Fruit fly (Drosophila melanogaster) whole organism, embryonic: ENCODE results near the gene chb.

Experiments
- Adf1 ChIP-seq: fragments of 200-800 bp; sonication (Bioruptor generic); IDR thresholded peaks from 2 replicates; pipeline ENCODE4 v1.3.6; 2022; ENCODE audit warnings: missing biosample characterization, missing genetic modification characterization
- Bteb2 ChIP-seq: fragments of 200-800 bp; sonication (Bioruptor generic); optimal IDR thresholded peaks from 2 replicates; lab custom pipeline; 2016; ENCODE audit warnings: missing biosample characterization, missing genetic modification characterization
- CG10267 ChIP-seq: fragments of 200-800 bp; sonication (Bioruptor generic); optimal IDR thresholded peaks from 2 replicates; lab custom pipeline; 2018; ENCODE audit warnings: missing biosample characterization, mild to moderate bottlenecking, missing genetic modification characterization, moderate library complexity
- CG10321 ChIP-seq: fragments of 200-800 bp; sonication (Bioruptor generic); IDR thresholded peaks from 2 replicates; pipeline ENCODE4 v1.3.6; 2022; ENCODE audit warnings: missing biosample characterization, missing genetic modification characterization
- CG10979 ChIP-seq: fragments of 200-800 bp; sonication (Bioruptor generic); optimal IDR thresholded peaks from 2 replicates; lab custom pipeline; 2018; ENCODE audit warnings: missing biosample characterization, mild to moderate bottlenecking, missing genetic modification characterization, moderate library complexity
- CG12391 ChIP-seq: fragments of 200-800 bp; sonication (Bioruptor generic); optimal IDR thresholded peaks from 3 replicates; lab custom pipeline; 2018; ENCODE audit warnings: missing biosample characterization, mild to moderate bottlenecking, missing genetic modification characterization, moderate library complexity
- CG14667 ChIP-seq: fragments of 200-800 bp; sonication (Bioruptor generic); IDR thresholded peaks from 2 replicates; pipeline ENCODE4 v1.3.6; 2022; ENCODE audit warnings: missing biosample characterization, missing genetic modification characterization
- CG17328 ChIP-seq: fragments of 200-800 bp; sonication (Bioruptor generic); IDR thresholded peaks from 2 replicates; pipeline ENCODE4 v1.3.6; 2022; ENCODE audit warnings: missing biosample characterization, missing genetic modification characterization
- CG2712 ChIP-seq: fragments of 200-800 bp; optimal IDR thresholded peaks from 3 replicates; lab custom pipeline; 2019; ENCODE audit warnings: missing biosample characterization, mild to moderate bottlenecking, missing genetic modification characterization, moderate library complexity
- CG30403 ChIP-seq: fragments of 200-800 bp; sonication (Bioruptor generic); optimal IDR thresholded peaks from 3 replicates; lab custom pipeline; 2016; ENCODE audit warnings: missing biosample characterization, missing genetic modification characterization
- CG6765 ChIP-seq: fragments of 200-800 bp; sonication (Bioruptor generic); optimal IDR thresholded peaks from 3 replicates; lab custom pipeline; 2017; ENCODE audit warnings: missing biosample characterization, mild to moderate bottlenecking, missing genetic modification characterization
- CG6854 ChIP-seq: fragments of 200-800 bp; sonication (Bioruptor generic); optimal IDR thresholded peaks from 3 replicates; lab custom pipeline; 2017; ENCODE audit warnings: missing biosample characterization, mild to moderate bottlenecking, missing genetic modification characterization
- CG7372 ChIP-seq: fragments of 200-800 bp; sonication (Bioruptor generic); IDR thresholded peaks from 2 replicates; pipeline ENCODE4 v1.3.6; 2022; ENCODE audit warnings: missing biosample characterization, missing genetic modification characterization
- CG8290 ChIP-seq, 3 experiments: fragments of 200-800 bp; sonication (Bioruptor generic); optimal IDR thresholded peaks; 2 replicates each; lab custom pipeline; 2016 to 2019; ENCODE audit warnings: missing biosample characterization in 3 of 3, missing genetic modification characterization in 3 of 3, mild to moderate bottlenecking in 2 of 3, moderate library complexity in 1 of 3
- CG9609 ChIP-seq: fragments of 200-800 bp; sonication (Bioruptor generic); optimal IDR thresholded peaks from 3 replicates; lab custom pipeline; 2016; ENCODE audit warnings: missing biosample characterization, missing genetic modification characterization
- D ChIP-seq, 2 experiments: fragments of 200-800 bp in 1 of 2; fragments of >200 bp in 1 of 2; sonication (Bioruptor generic) in 1 of 2; optimal IDR thresholded peaks; 2 replicates in 1 of 2; 3 replicates in 1 of 2; lab custom pipeline; 2017; ENCODE audit warnings: mild to moderate bottlenecking in 1 of 2, missing biosample characterization in 1 of 2, missing genetic modification characterization in 1 of 2, missing genetic modification reagents in 1 of 2
- Deaf1 ChIP-seq: fragments of 200-800 bp; optimal IDR thresholded peaks from 3 replicates; lab custom pipeline; 2019; ENCODE audit warnings: missing biosample characterization, mild to moderate bottlenecking, missing genetic modification characterization, moderate library complexity
- Dll ChIP-seq: fragments of 200-800 bp; sonication (Bioruptor generic); IDR thresholded peaks from 4 replicates; pipeline ENCODE4 v1.3.6; 2022; ENCODE audit warnings: missing biosample characterization, missing genetic modification characterization; ENCODE audit not compliant: partially characterized antibody
- Doc3 ChIP-seq: fragments of 200-800 bp; sonication (Bioruptor generic); IDR thresholded peaks from 3 replicates; pipeline ENCODE4 v1.3.6; 2022; ENCODE audit warnings: missing biosample characterization, missing genetic modification characterization; ENCODE audit not compliant: partially characterized antibody
- Dp ChIP-seq: fragments of 200-800 bp; sonication (Bioruptor generic); optimal IDR thresholded peaks from 2 replicates; lab custom pipeline; 2018; ENCODE audit warnings: missing biosample characterization, mild to moderate bottlenecking, missing genetic modification characterization, moderate library complexity
- H15 ChIP-seq: fragments of 200-800 bp; sonication (Bioruptor generic); IDR thresholded peaks from 3 replicates; pipeline ENCODE4 v1.3.6; 2022; ENCODE audit warnings: missing biosample characterization, missing genetic modification characterization
- H2.0 ChIP-seq: fragments of 200-800 bp; sonication (Bioruptor generic); IDR thresholded peaks from 2 replicates; pipeline ENCODE4 v1.3.6; 2022; ENCODE audit warnings: missing biosample characterization, missing genetic modification characterization
- HLHmδ ChIP-seq: fragments of 200-800 bp; sonication (Bioruptor generic); optimal IDR thresholded peaks from 2 replicates; lab custom pipeline; 2018; ENCODE audit warnings: missing biosample characterization, mild to moderate bottlenecking, missing genetic modification characterization, moderate library complexity
- Lim3 ChIP-seq: fragments of 200-800 bp; sonication (Bioruptor generic); IDR thresholded peaks from 2 replicates; pipeline ENCODE4 v1.3.6; 2022; ENCODE audit warnings: missing biosample characterization, missing genetic modification characterization
- Mad ChIP-seq: fragments of 200-800 bp; sonication (Bioruptor generic); optimal IDR thresholded peaks from 2 replicates; lab custom pipeline; 2016; ENCODE audit warnings: missing biosample characterization, missing genetic modification characterization
- Nf-YA ChIP-seq: fragments of 200-800 bp; sonication (Bioruptor generic); IDR thresholded peaks from 2 replicates; pipeline ENCODE4 v1.3.6; 2022; ENCODE audit warnings: missing biosample characterization, missing genetic modification characterization
- NfI ChIP-seq: fragments of 200-800 bp; sonication (Bioruptor generic); optimal IDR thresholded peaks from 3 replicates; lab custom pipeline; 2018; ENCODE audit warnings: missing biosample characterization, mild to moderate bottlenecking, missing genetic modification characterization, moderate library complexity
- Opbp ChIP-seq: fragments of 200-800 bp; sonication (Bioruptor generic); IDR thresholded peaks from 3 replicates; pipeline ENCODE4 v1.3.6; 2022; ENCODE audit warnings: missing biosample characterization, missing genetic modification characterization; ENCODE audit not compliant: partially characterized antibody
- chif ChIP-seq, 2 experiments: fragments of 200-800 bp; sonication (Bioruptor generic); optimal IDR thresholded peaks; 3 replicates each; lab custom pipeline; 2016; ENCODE audit warnings: missing biosample characterization in 2 of 2, missing genetic modification characterization in 2 of 2
- croc ChIP-seq: fragments of 200-800 bp; sonication (Bioruptor generic); conservative IDR thresholded peaks from 3 replicates; pipeline ENCODE4 v1.3.6; 2022; ENCODE audit warnings: missing biosample characterization, missing genetic modification characterization
- dati ChIP-seq: fragments of 200-800 bp; sonication (Bioruptor generic); IDR thresholded peaks from 2 replicates; pipeline ENCODE4 v1.3.6; 2022; ENCODE audit warnings: missing biosample characterization, missing genetic modification characterization
- disco-r ChIP-seq: fragments of 200-800 bp; sonication (Bioruptor generic); optimal IDR thresholded peaks from 2 replicates; lab custom pipeline; 2016; ENCODE audit warnings: missing biosample characterization, missing genetic modification characterization
- dmrt99B ChIP-seq: fragments of 200-800 bp; sonication (Bioruptor generic); optimal IDR thresholded peaks from 2 replicates; lab custom pipeline; 2018; ENCODE audit warnings: missing biosample characterization, mild to moderate bottlenecking, missing genetic modification characterization, moderate library complexity
- en ChIP-seq: fragments of 200-800 bp; sonication (Bioruptor generic); optimal IDR thresholded peaks from 2 replicates; lab custom pipeline; 2016; ENCODE audit warnings: missing biosample characterization, missing genetic modification characterization
- gsb-n ChIP-seq: fragments of 200-800 bp; sonication (Bioruptor generic); optimal IDR thresholded peaks from 3 replicates; lab custom pipeline; 2018; ENCODE audit warnings: missing biosample characterization, mild to moderate bottlenecking, missing genetic modification characterization
- hb ChIP-seq: fragments of 200-800 bp; sonication (Bioruptor generic); IDR thresholded peaks from 3 replicates; pipeline ENCODE4 v1.3.6; 2022; ENCODE audit warnings: missing biosample characterization, missing genetic modification characterization; ENCODE audit not compliant: partially characterized antibody
- knrl ChIP-seq: fragments of 200-800 bp; sonication (Bioruptor generic); IDR thresholded peaks from 3 replicates; pipeline ENCODE4 v1.3.6; 2022; ENCODE audit warnings: missing biosample characterization, missing genetic modification characterization; ENCODE audit not compliant: partially characterized antibody
- nom ChIP-seq: fragments of 200-800 bp; sonication (Bioruptor generic); optimal IDR thresholded peaks from 2 replicates; lab custom pipeline; 2017; ENCODE audit warnings: missing biosample characterization, missing genetic modification characterization, mild to moderate bottlenecking, moderate library complexity, missing genetic modification reagents
- pb ChIP-seq: fragments of 200-800 bp; sonication (Bioruptor generic); optimal IDR thresholded peaks from 3 replicates; lab custom pipeline; 2016; ENCODE audit warnings: missing biosample characterization, missing genetic modification characterization
- pfk ChIP-seq: fragments of 200-800 bp; sonication (Bioruptor generic); optimal IDR thresholded peaks from 2 replicates; lab custom pipeline; 2018; ENCODE audit warnings: missing biosample characterization, mild to moderate bottlenecking, missing genetic modification characterization, moderate library complexity
- pho ChIP-seq: fragments of 200-800 bp; sonication (Bioruptor generic); optimal IDR thresholded peaks from 2 replicates; lab custom pipeline; 2016; ENCODE audit warnings: missing biosample characterization, missing genetic modification characterization
- prd ChIP-seq, 3 experiments: fragments of >200 bp in 2 of 3; fragments of 200-800 bp in 1 of 3; sonication (Bioruptor generic) in 1 of 3; optimal IDR thresholded peaks in 2 of 3; IDR thresholded peaks in 1 of 3; 2 replicates in 2 of 3; 3 replicates in 1 of 3; pipeline versions ENCODE4 v1.3.6 to Lab custom; 2017 to 2022; ENCODE audit warnings: missing biosample characterization in 1 of 3, missing genetic modification characterization in 1 of 3
- schlank ChIP-seq: fragments of 200-800 bp; sonication (Bioruptor generic); optimal IDR thresholded peaks from 2 replicates; lab custom pipeline; 2018; ENCODE audit warnings: missing biosample characterization, mild to moderate bottlenecking, missing genetic modification characterization
- scrt ChIP-seq: fragments of 200-800 bp; sonication (Bioruptor generic); optimal IDR thresholded peaks from 2 replicates; lab custom pipeline; 2018; ENCODE audit warnings: missing biosample characterization, mild to moderate bottlenecking, missing genetic modification characterization, moderate library complexity
- sim ChIP-seq: fragments of 200-800 bp; sonication (Bioruptor generic); IDR thresholded peaks from 2 replicates; pipeline ENCODE4 v1.3.6; 2022; ENCODE audit warnings: missing biosample characterization, missing genetic modification characterization
- tgo ChIP-seq: fragments of 200-800 bp; sonication (Bioruptor generic); IDR thresholded peaks from 3 replicates; pipeline ENCODE4 v1.3.6; 2022; ENCODE audit warnings: missing biosample characterization, missing genetic modification characterization
- tna ChIP-seq: fragments of 200-800 bp; sonication (Bioruptor generic); IDR thresholded peaks from 2 replicates; pipeline ENCODE4 v1.3.6; 2022; ENCODE audit warnings: missing biosample characterization, missing genetic modification characterization; ENCODE audit not compliant: partially characterized antibody
- trem ChIP-seq: fragments of 200-800 bp; optimal IDR thresholded peaks from 3 replicates; lab custom pipeline; 2019; ENCODE audit warnings: missing biosample characterization, mild to moderate bottlenecking, missing genetic modification characterization, moderate library complexity
- zfh1 ChIP-seq: fragments of 200-800 bp; sonication (Bioruptor generic); IDR thresholded peaks from 3 replicates; pipeline ENCODE4 v1.3.6; 2022; ENCODE audit warnings: missing biosample characterization, missing genetic modification characterization

chb gene

dm6 chr3L:21192024-21192423, 19.4 kb downstream of the chb start (continued):
- TF ChIP-seq Dll (GFP tag; lab: Robert Waterston, UW) = no peak
- TF ChIP-seq Lim3 (GFP tag; lab: Robert Waterston, UW) = no peak
- TF ChIP-seq CG10321 (GFP tag; lab: Robert Waterston, UW) = no peak
- no peak for TF ChIP-seq gsb-n (tag; lab: Kevin White, UChicago)
- TF ChIP-seq CG17328 (GFP tag; lab: Robert Waterston, UW) = 0 out of 2 replicates have a peak, but pooled peaks have one; percentile 12
- TF ChIP-seq CG7372 (GFP tag; lab: Robert Waterston, UW) = no peak
- TF ChIP-seq dmrt99B (tag; lab: Kevin White, UChicago) = no peak
- TF ChIP-seq H2.0 (GFP tag; lab: Robert Waterston, UW) = no peak
- no peak for TF ChIP-seq sim (GFP tag; lab: Robert Waterston, UW)
- no peak for TF ChIP-seq Opbp (GFP tag; lab: Robert Waterston, UW)
- TF ChIP-seq croc (GFP tag; lab: Robert Waterston, UW) = no peak
- no peak for TF ChIP-seq CG9609 (GFP tag; lab: Kevin White, UChicago)
- TF ChIP-seq CG30403 (GFP tag; lab: Kevin White, UChicago) = no peak
- no peak for TF ChIP-seq pho (GFP tag; lab: Kevin White, UChicago)
- TF ChIP-seq dati (GFP tag; lab: Robert Waterston, UW) = no peak
- TF ChIP-seq knrl (GFP tag; lab: Robert Waterston, UW) = no peak
- TF ChIP-seq pfk (GFP tag; lab: Kevin White, UChicago) = peak; percentile 44
- TF ChIP-seq D (optimal IDR thresholded peaks at IDR 0.05; lab: Kevin White, UChicago) = no peak
- no peak for TF ChIP-seq D (GFP tag; optimal IDR thresholded peaks at IDR 0.05; lab: Kevin White, UChicago)
- no peak for TF ChIP-seq H15 (GFP tag; lab: Robert Waterston, UW)
- peak; percentile 33 for TF ChIP-seq CG6854 (GFP tag; lab: Kevin White, UChicago)
- no peak for TF ChIP-seq CG12391
- TF ChIP-seq en (GFP tag; lab: Kevin White, UChicago) = no peak

dm6 chr3L:21193170-21193569, 20.5 kb downstream of the chb start, which contains the start of gene CG42337:
CG42337 (minus strand) TSS chr3L:21193363.
- no peak for TF ChIP-seq zfh1 (GFP tag; lab: Robert Waterston, UW)
- TF ChIP-seq nom (GFP tag; lab: Kevin White, UChicago) = no peak
- TF ChIP-seq hb = no peak
- no peak for TF ChIP-seq CG8290 (GFP tag; optimal IDR thresholded peaks at IDR 0.05; lab: Kevin White, UChicago)
- peak in 1 of 2 experiments; percentile 7 for TF ChIP-seq CG8290 (tag; optimal IDR thresholded peaks at IDR 0.05; lab: Kevin White, UChicago)
- no peak for TF ChIP-seq CG2712 (tag; lab: Kevin White, UChicago)
- no peak for TF ChIP-seq CG6765 (GFP tag; lab: Kevin White, UChicago)
- no peak for TF ChIP-seq CG10267 (tag; lab: Kevin White, UChicago)
- no peak for TF ChIP-seq Bteb2 (GFP tag; lab: Kevin White, UChicago)
- TF ChIP-seq NfI (GFP tag; lab: Kevin White, UChicago) = no peak
- no peak for TF ChIP-seq prd (optimal IDR thresholded peaks at IDR 0.05; lab: Kevin White, UChicago)
- TF ChIP-seq prd (GFP tag; IDR thresholded peaks at IDR 0.05; lab: Robert Waterston, UW) = no peak
- no peak for TF ChIP-seq CG14667
- no peak for TF ChIP-seq Mad (GFP tag; lab: Kevin White, UChicago)
- peak; percentile 3 for TF ChIP-seq scrt (GFP tag; lab: Kevin White, UChicago)
- TF ChIP-seq Doc3 (GFP tag; lab: Robert Waterston, UW) = no peak
- no peak for TF ChIP-seq pb (GFP tag; lab: Kevin White, UChicago)
- no peak for TF ChIP-seq Nf-YA (GFP tag; lab: Robert Waterston, UW)
- no peak for TF ChIP-seq CG10979 (tag; lab: Kevin White, UChicago)
- TF ChIP-seq schlank (tag; lab: Kevin White, UChicago) = no peak
- no peak for TF ChIP-seq tna (GFP tag; lab: Robert Waterston, UW)
- peak; percentile 33 for TF ChIP-seq Deaf1
- TF ChIP-seq disco-r (GFP tag; lab: Kevin White, UChicago) = no peak
- no peak for TF ChIP-seq Adf1 (GFP tag; lab: Robert Waterston, UW)
- TF ChIP-seq trem = no peak
- no peak for TF ChIP-seq HLHmδ (GFP tag; lab: Kevin White, UChicago)
- no peak for TF ChIP-seq Dp (GFP tag; lab: Kevin White, UChicago)
- TF ChIP-seq tgo (GFP tag; lab: Robert Waterston, UW) = no peak
- no peak for TF ChIP-seq H2.0 (GFP tag; lab: Robert Waterston, UW)
- no peak for TF ChIP-seq chif (GFP tag; optimal IDR thresholded peaks at IDR 0.05; lab: Kevin White, UChicago)
